Fruit fly (Drosophila melanogaster): Measurements from ENCODE around the gene CG15269.
A peak's percentile ranks its signal among the peaks of the same experiment; 100 is the strongest.

Gene CG15269

dm6 chr2L:15060580-15061005 lies 48.6 kb upstream of the CG15269 start, which contains the start of gene TfIIS (continued):
- TF ChIP-seq CG11696 (GFP tag; IDR thresholded peaks at IDR 0.05) (no peak), Xrp1 (GFP tag; IDR thresholded peaks at IDR 0.05) (no peak), hth (optimal IDR thresholded peaks at IDR 0.05) (no peak), CG6854 (GFP tag; optimal IDR thresholded peaks at IDR 0.05) (no peak), CG9797 (GFP tag; optimal IDR thresholded peaks at IDR 0.05) (peak; percentile 97), YL-1 (GFP tag; optimal IDR thresholded peaks at IDR 0.05) (peak; percentile 50), crc (GFP tag; optimal IDR thresholded peaks at IDR 0.05) (no peak), H15 (GFP tag; IDR thresholded peaks at IDR 0.05) (no peak), CrebB (tag; optimal IDR thresholded peaks at IDR 0.05) (no peak), her (GFP tag; optimal IDR thresholded peaks at IDR 0.05) (peak; percentile 23), CG17186 (GFP tag; optimal IDR thresholded peaks at IDR 0.05) (peak; percentile 40), HLH4C (GFP tag; IDR thresholded peaks at IDR 0.05; ENCODE audit: partially characterized antibody) (no peak), BEAF-32 (GFP tag; optimal IDR thresholded peaks at IDR 0.05) (peak; percentile 69), H2.0 (GFP tag; IDR thresholded peaks at IDR 0.05) (no peak), Hmr (GFP tag; optimal IDR thresholded peaks at IDR 0.05) (peak; percentile 74), CG3163 (GFP tag; optimal IDR thresholded peaks at IDR 0.05) (peak; percentile 24), CG13296 (GFP tag; optimal IDR thresholded peaks at IDR 0.05) (no peak), Fer2 (tag; optimal IDR thresholded peaks at IDR 0.05) (no peak), Lhr (GFP tag; optimal IDR thresholded peaks at IDR 0.05) (peak; percentile 95), gfzf (GFP tag; optimal IDR thresholded peaks at IDR 0.05) (peak; percentile 99), CG11504 (tag; optimal IDR thresholded peaks at IDR 0.05) (peak; percentile 49), CG12942 (GFP tag; optimal IDR thresholded peaks at IDR 0.05) (no peak), ftz-f1 (GFP tag; optimal IDR thresholded peaks at IDR 0.05) (peak; percentile 48), sr (GFP tag; IDR thresholded peaks at IDR 0.05) (no peak), dan (GFP tag; IDR thresholded peaks at IDR 0.05) (no peak), CG5953 (GFP tag; IDR thresholded peaks at IDR 0.05) (no peak), CG17328 (GFP tag; IDR thresholded peaks at IDR 0.05) (no peak), CG30403 (GFP tag; optimal IDR thresholded peaks at IDR 0.05) (no peak), Dfd (GFP tag; optimal IDR thresholded peaks at IDR 0.05) (no peak)

- peak in 1 of 2 experiments; percentile 56 for TF ChIP-seq bsh (GFP tag; optimal IDR thresholded peaks at IDR 0.05)
- peak; percentile 70 for TF ChIP-seq CG11504 (tag; optimal IDR thresholded peaks at IDR 0.05)
- TF ChIP-seq Eip74EF (GFP tag; optimal IDR thresholded peaks at IDR 0.05): peak in 1 of 2 experiments; percentile 22
- TF ChIP-seq gem (tag; optimal IDR thresholded peaks at IDR 0.05): peak; percentile 78
- TF ChIP-seq CG17359 (tag; optimal IDR thresholded peaks at IDR 0.05): peak; percentile 51
- TF ChIP-seq CG4820 (GFP tag; optimal IDR thresholded peaks at IDR 0.05): peak; percentile 12
- peak; percentile 43; the same call in 1 of the 2 replicates for TF ChIP-seq sob (GFP tag; IDR thresholded peaks at IDR 0.05)
- TF ChIP-seq Bdp1 (GFP tag; optimal IDR thresholded peaks at IDR 0.05): no peak
- peak; percentile 19 for TF ChIP-seq CG10431 (GFP tag; optimal IDR thresholded peaks at IDR 0.05)
- peak; percentile 93 for TF ChIP-seq CG17802 (tag; optimal IDR thresholded peaks at IDR 0.05)
- TF ChIP-seq esg (GFP tag; conservative IDR thresholded peaks at IDR 0.05): peak; percentile 48
- TF ChIP-seq pzg (GFP tag; optimal IDR thresholded peaks at IDR 0.05): peak; percentile 54
- TF ChIP-seq E2f2 (GFP tag; IDR thresholded peaks at IDR 0.05): peak; percentile 30
- peak; percentile 31 for TF ChIP-seq caup (GFP tag; optimal IDR thresholded peaks at IDR 0.05; ENCODE audit: severe bottlenecking)
- peak; percentile 72 for TF ChIP-seq CG9932 (GFP tag; IDR thresholded peaks at IDR 0.05)
- TF ChIP-seq CG1233 (GFP tag; optimal IDR thresholded peaks at IDR 0.05): peak; percentile 20
- no peak for TF ChIP-seq CG13624 (GFP tag; optimal IDR thresholded peaks at IDR 0.05)
- no peak for TF ChIP-seq Sin3A (optimal IDR thresholded peaks at IDR 0.05)
- TF ChIP-seq sd (tag; optimal IDR thresholded peaks at IDR 0.05): peak; percentile 37
- TF ChIP-seq CHES-1-like (GFP tag; optimal IDR thresholded peaks at IDR 0.05): peak; percentile 12
- TF ChIP-seq Hr3 (GFP tag; optimal IDR thresholded peaks at IDR 0.05): no peak
- TF ChIP-seq twi (tag; optimal IDR thresholded peaks at IDR 0.05): peak; percentile 48
- no peak for TF ChIP-seq jigr1 (GFP tag; IDR thresholded peaks at IDR 0.05)
- peak; percentile 69 for TF ChIP-seq CG15269 (tag; optimal IDR thresholded peaks at IDR 0.05)
These were observed 47.8 kb upstream of the CG15269 start, which contains the start of the genes solo and vas for dm6 chr2L:15061368-15061767. Gene solo, plus strand, starts transcription at chr2L:15061656. Gene vas, plus strand, starts transcription at chr2L:15061656.
